Worm (Caenorhabditis elegans) whole organism, L4/young adult: ENCODE results near the gene tag-30.

ENCODE experiments used
- dao-5 ChIP-seq: sonication (generic microtip); optimal IDR thresholded peaks from 2 replicates; lab custom pipeline; 2016; ENCODE audit warnings: missing genotype, missing genetic modification characterization, moderate library complexity, missing compliant biosample characterization
- him-1 ChIP-seq: sonication (generic microtip); optimal IDR thresholded peaks from 2 replicates; lab custom pipeline; 2016; ENCODE audit warnings: missing genotype, missing genetic modification reagents, missing genetic modification characterization, missing compliant biosample characterization

DNA sequence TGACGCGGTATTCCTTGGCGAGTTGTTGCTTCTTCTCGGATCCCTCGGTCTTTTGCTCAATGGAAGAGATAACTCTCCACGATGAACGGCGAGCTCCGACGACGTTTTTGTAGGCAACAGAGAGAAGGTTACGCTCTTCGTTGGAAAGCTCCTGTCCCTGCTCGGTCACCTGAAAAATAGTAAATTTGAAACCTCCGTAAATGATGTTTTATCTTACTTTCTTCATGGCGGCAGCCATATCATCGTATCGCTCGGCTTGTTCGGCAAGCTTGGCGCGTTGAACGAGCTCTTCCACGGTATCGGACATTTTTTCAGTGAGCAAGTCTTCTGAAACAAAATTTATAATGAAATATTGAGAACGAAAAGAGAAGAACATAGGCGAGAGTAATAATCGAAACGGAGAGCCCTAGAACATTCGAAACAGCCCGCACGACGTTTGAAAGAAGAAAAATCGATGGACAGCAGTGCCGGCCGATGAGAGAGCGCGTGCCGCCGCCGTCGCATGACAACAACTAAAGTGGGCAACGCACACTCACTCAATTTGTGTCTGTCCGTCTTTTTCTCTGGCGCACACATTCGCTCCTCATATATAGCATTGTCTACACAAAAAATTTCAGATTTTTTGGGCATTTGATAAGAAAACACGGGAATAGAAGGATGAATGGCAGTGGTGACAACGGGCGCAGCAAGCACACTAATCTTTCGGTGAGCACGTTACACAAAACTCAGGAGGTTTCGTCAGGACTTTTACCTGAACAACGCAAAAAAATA lies 33.2 kb downstream of the tag-30 start, which contains the start of the genes par-5 and M117.3:
- peak; percentile 56 for TF ChIP-seq him-1
- TF ChIP-seq dao-5 (tag; lab: Kevin White, UChicago) = no peak
